Worm (Caenorhabditis elegans) whole organism, mixed stage, embryonic: ENCODE results near the gene lron-7.

Source experiments
- M03D4.4 ChIP-seq: sonication (generic microtip); optimal IDR thresholded peaks from 2 replicates; lab custom pipeline; 2017; ENCODE audit warnings: mild to moderate bottlenecking, missing genetic modification characterization, missing compliant biosample characterization
- bed-3 ChIP-seq: fragments of 200-800 bp; sonication (Bioruptor generic); optimal IDR thresholded peaks from 3 replicates; lab custom pipeline; 2018; ENCODE audit warnings: mild to moderate bottlenecking, missing genetic modification characterization, moderate library complexity, missing compliant biosample characterization
- blmp-1 ChIP-seq: fragments of 150-350 bp; optimal IDR thresholded peaks from 2 replicates; lab custom pipeline; 2014; ENCODE audit warnings: missing biosample characterization, missing genetic modification characterization
- ceh-39 ChIP-seq: fragments of 150-350 bp; optimal IDR thresholded peaks from 2 replicates; lab custom pipeline; 2014; ENCODE audit warnings: missing biosample characterization, missing genetic modification characterization
- ceh-43 ChIP-seq: fragments of 200-800 bp; sonication (Bioruptor generic); optimal IDR thresholded peaks from 2 replicates; lab custom pipeline; 2018; ENCODE audit warnings: mild to moderate bottlenecking, missing genetic modification characterization, moderate library complexity, missing compliant biosample characterization
- ceh-83 ChIP-seq: fragments of 200-800 bp; sonication (Bioruptor generic); optimal IDR thresholded peaks from 2 replicates; lab custom pipeline; 2018; ENCODE audit warnings: mild to moderate bottlenecking, missing genetic modification characterization, missing compliant biosample characterization
- ces-1 ChIP-seq: fragments of 150-350 bp; optimal IDR thresholded peaks from 2 replicates; lab custom pipeline; 2014; ENCODE audit warnings: missing biosample characterization, missing genetic modification reagents, missing genetic modification characterization
- cnd-1 ChIP-seq: fragments of 200-800 bp; sonication (Bioruptor generic); optimal IDR thresholded peaks from 2 replicates; lab custom pipeline; 2018; ENCODE audit warnings: mild to moderate bottlenecking, missing genetic modification characterization, missing compliant biosample characterization
- drap-1 ChIP-seq: fragments of 200-800 bp; sonication (Bioruptor generic); optimal IDR thresholded peaks from 3 replicates; lab custom pipeline; 2018; ENCODE audit warnings: mild to moderate bottlenecking, missing genetic modification characterization, missing compliant biosample characterization
- elt-1 ChIP-seq: sonication (generic microtip); optimal IDR thresholded peaks from 2 replicates; lab custom pipeline; 2017; ENCODE audit warnings: missing genetic modification characterization, mild to moderate bottlenecking, missing compliant biosample characterization, antibody characterized with exemption, moderate library complexity, borderline replicate concordance; ENCODE audit not compliant: insufficient read depth
- elt-3 ChIP-seq: fragments of 150-350 bp; optimal IDR thresholded peaks from 2 replicates; lab custom pipeline; 2014; ENCODE audit warnings: missing biosample characterization, missing genetic modification characterization
- flh-1 ChIP-seq: fragments of 200-800 bp; sonication (Bioruptor generic); optimal IDR thresholded peaks from 2 replicates; lab custom pipeline; 2018; ENCODE audit warnings: mild to moderate bottlenecking, missing genetic modification characterization, moderate library complexity, missing compliant biosample characterization
- ham-2 ChIP-seq: fragments of 200-800 bp; sonication (Bioruptor generic); optimal IDR thresholded peaks from 2 replicates; lab custom pipeline; 2018; ENCODE audit warnings: mild to moderate bottlenecking, missing genetic modification characterization, missing compliant biosample characterization
- hlh-1 ChIP-seq: fragments of 150-350 bp; optimal IDR thresholded peaks from 2 replicates; lab custom pipeline; 2014; ENCODE audit warnings: missing biosample characterization, missing genetic modification reagents, missing genetic modification characterization
- lin-13 ChIP-seq: fragments of 150-350 bp; optimal IDR thresholded peaks from 2 replicates; lab custom pipeline; 2014; ENCODE audit warnings: missing biosample characterization, missing genetic modification characterization
- lin-32 ChIP-seq: fragments of 200-800 bp; sonication (Bioruptor generic); optimal IDR thresholded peaks from 2 replicates; lab custom pipeline; 2018; ENCODE audit warnings: mild to moderate bottlenecking, missing genetic modification characterization, missing compliant biosample characterization
- lsy-2 ChIP-seq: fragments of 150-350 bp; optimal IDR thresholded peaks from 2 replicates; lab custom pipeline; 2014; ENCODE audit warnings: missing biosample characterization, missing genetic modification characterization
- mab-5 ChIP-seq: fragments of 150-350 bp; optimal IDR thresholded peaks from 2 replicates; lab custom pipeline; 2014; ENCODE audit warnings: missing biosample characterization, missing genetic modification characterization
- mep-1 ChIP-seq: fragments of 150-350 bp; optimal IDR thresholded peaks from 2 replicates; lab custom pipeline; 2017; ENCODE audit warnings: missing biosample characterization, missing genetic modification reagents, missing genetic modification characterization, inconsistent platforms
- mls-2 ChIP-seq: sonication (generic microtip); optimal IDR thresholded peaks from 2 replicates; lab custom pipeline; 2016; ENCODE audit warnings: mild to moderate bottlenecking, missing genetic modification characterization, moderate library complexity, missing compliant biosample characterization
- nhr-12 ChIP-seq: fragments of 150-350 bp; optimal IDR thresholded peaks from 2 replicates; lab custom pipeline; 2014; ENCODE audit warnings: missing biosample characterization, missing genetic modification characterization
- nhr-2 ChIP-seq: fragments of 150-350 bp; optimal IDR thresholded peaks from 2 replicates; lab custom pipeline; 2014; ENCODE audit warnings: missing biosample characterization, missing genetic modification characterization
- nhr-237 ChIP-seq: fragments of 150-350 bp; optimal IDR thresholded peaks from 2 replicates; lab custom pipeline; 2014; ENCODE audit warnings: missing biosample characterization, missing genetic modification characterization
- nhr-28 ChIP-seq: fragments of 150-350 bp; optimal IDR thresholded peaks from 2 replicates; lab custom pipeline; 2014; ENCODE audit warnings: missing biosample characterization, missing genetic modification characterization
- nhr-76 ChIP-seq: sonication (generic microtip); optimal IDR thresholded peaks from 2 replicates; lab custom pipeline; 2017; ENCODE audit warnings: missing biosample characterization, missing genetic modification characterization
- pha-4 ChIP-seq: fragments of 150-350 bp; optimal IDR thresholded peaks from 2 replicates; lab custom pipeline; 2018; ENCODE audit warnings: missing biosample characterization, missing genetic modification reagents, missing genetic modification characterization
- sem-2 ChIP-seq: fragments of 200-800 bp; sonication (Bioruptor generic); optimal IDR thresholded peaks from 2 replicates; lab custom pipeline; 2018; ENCODE audit warnings: mild to moderate bottlenecking, missing genetic modification characterization, missing compliant biosample characterization
- snpc-4 ChIP-seq: fragments of 150-350 bp; optimal IDR thresholded peaks from 2 replicates; lab custom pipeline; 2014; ENCODE audit warnings: missing biosample characterization, missing genetic modification characterization
- sptf-1 ChIP-seq: sonication (generic microtip); optimal IDR thresholded peaks from 2 replicates; lab custom pipeline; 2017; ENCODE audit warnings: mild to moderate bottlenecking, missing genetic modification characterization, moderate library complexity, missing compliant biosample characterization
- tbx-8 ChIP-seq: fragments of 200-800 bp; sonication (Bioruptor generic); optimal IDR thresholded peaks from 2 replicates; lab custom pipeline; 2018; ENCODE audit warnings: mild to moderate bottlenecking, missing genetic modification characterization, moderate library complexity, missing compliant biosample characterization
- unc-120 ChIP-seq: sonication (generic microtip); optimal IDR thresholded peaks from 2 replicates; lab custom pipeline; 2017; ENCODE audit warnings: missing genetic modification characterization, missing compliant biosample characterization; ENCODE audit not compliant: poor library complexity, severe bottlenecking
- unc-39 ChIP-seq: fragments of 150-350 bp; optimal IDR thresholded peaks from 2 replicates; lab custom pipeline; 2014; ENCODE audit warnings: missing biosample characterization, missing genetic modification characterization
- unc-62 ChIP-seq: fragments of 150-350 bp; optimal IDR thresholded peaks from 2 replicates; lab custom pipeline; 2014; ENCODE audit warnings: missing biosample characterization, missing genetic modification reagents, missing genetic modification characterization
- zip-8 ChIP-seq: fragments of 150-350 bp; optimal IDR thresholded peaks from 2 replicates; lab custom pipeline; 2014; ENCODE audit warnings: missing biosample characterization, missing genetic modification characterization
- ztf-11 ChIP-seq: fragments of 150-350 bp; optimal IDR thresholded peaks from 2 replicates; lab custom pipeline; 2014; ENCODE audit warnings: missing biosample characterization, missing genetic modification characterization

The lron-7 gene

ce11 chrX:7264591-7265306, 27.2 kb upstream of the lron-7 start:
- TF ChIP-seq lin-13 (tag; lab: Kevin White, UChicago) (peak; percentile 77), nhr-12 (no peak), ztf-11 (peak; percentile 73), elt-3 (tag; lab: Kevin White, UChicago) (no peak), tbx-8 (no peak), mls-2 (tag; lab: Kevin White, UChicago) (peak; percentile 74), lin-32 (GFP tag; lab: Kevin White, UChicago) (peak; percentile 54), ceh-83 (GFP tag; lab: Kevin White, UChicago) (peak; percentile 15), lsy-2 (tag; lab: Kevin White, UChicago) (no peak), cnd-1 (tag; lab: Kevin White, UChicago) (peak; percentile 11), ceh-39 (tag; lab: Kevin White, UChicago) (peak; percentile 3), mab-5 (tag; lab: Kevin White, UChicago) (no peak), sem-2 (no peak), blmp-1 (tag; lab: Kevin White, UChicago) (no peak), elt-1 (tag; lab: Kevin White, UChicago) (peak; percentile 31), unc-39 (tag; lab: Kevin White, UChicago) (peak; percentile 86), flh-1 (GFP tag; lab: Kevin White, UChicago) (no peak), ces-1 (GFP tag; lab: Kevin White, UChicago) (peak; percentile 39), bed-3 (GFP tag; lab: Kevin White, UChicago) (no peak), nhr-76 (tag; lab: Kevin White, UChicago) (no peak), unc-62 (GFP tag; lab: Kevin White, UChicago) (peak; percentile 78), sptf-1 (tag; lab: Kevin White, UChicago) (peak; percentile 72), nhr-237 (tag; lab: Kevin White, UChicago) (peak; percentile 68), drap-1 (GFP tag; lab: Kevin White, UChicago) (peak; percentile 67), snpc-4 (tag; lab: Kevin White, UChicago) (no peak), unc-120 (tag; lab: Kevin White, UChicago) (peak; percentile 81), mep-1 (tag; lab: Kevin White, UChicago) (peak; percentile 43), M03D4.4 (tag; lab: Kevin White, UChicago) (peak; percentile 61), ceh-43 (GFP tag; lab: Kevin White, UChicago) (peak; percentile 3), nhr-28 (no peak), pha-4 (tag; lab: Kevin White, UChicago) (peak; percentile 69), ham-2 (peak; percentile 76), zip-8 (tag; lab: Kevin White, UChicago) (no peak), nhr-2 (tag; lab: Kevin White, UChicago) (peak; percentile 55), hlh-1 (tag; lab: Kevin White, UChicago) (peak; percentile 65)

ce11 chrX:7265348-7265747, 26.6 kb upstream of the lron-7 start, which contains the start of gene F46H5.2:
F46H5.2 (plus strand) TSS chrX:7265648.
- TF ChIP-seq mls-2 (tag; lab: Kevin White, UChicago) (no peak), bed-3 (GFP tag; lab: Kevin White, UChicago) (no peak), nhr-2 (tag; lab: Kevin White, UChicago) (no peak), nhr-237 (tag; lab: Kevin White, UChicago) (no peak), nhr-12 (no peak), mep-1 (tag; lab: Kevin White, UChicago) (no peak), snpc-4 (tag; lab: Kevin White, UChicago) (no peak), lsy-2 (tag; lab: Kevin White, UChicago) (no peak), elt-1 (tag; lab: Kevin White, UChicago) (no peak), flh-1 (GFP tag; lab: Kevin White, UChicago) (no peak), ces-1 (GFP tag; lab: Kevin White, UChicago) (no peak), drap-1 (GFP tag; lab: Kevin White, UChicago) (no peak), elt-3 (tag; lab: Kevin White, UChicago) (no peak), sptf-1 (tag; lab: Kevin White, UChicago) (no peak)
